Worm (Caenorhabditis elegans): ENCODE measurements around the gene bcmo-2.

bcmo-2 gene

DNA sequence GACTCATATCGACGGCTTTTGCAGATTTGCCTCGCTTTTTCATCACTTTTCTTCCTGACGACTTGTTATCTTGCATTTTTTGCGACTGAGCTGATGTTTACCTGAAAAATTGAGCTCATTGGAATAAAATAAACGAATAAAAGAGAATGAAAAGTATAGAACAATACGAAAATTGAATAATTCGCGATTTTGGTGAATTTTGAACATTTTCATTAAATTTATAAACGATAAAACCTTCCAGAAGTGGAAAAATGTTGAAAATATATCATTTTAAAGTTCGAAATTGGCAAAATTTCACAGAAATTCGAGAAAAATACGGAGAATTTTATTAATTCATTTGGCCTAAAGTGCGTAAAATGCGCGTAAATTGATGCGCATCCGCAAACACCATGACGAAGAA, 23.0 kb upstream of the bcmo-2 start, which contains the start of gene Y14H12B.2:
Y14H12B.2 (minus strand) TSS at position 101 of the 400 bp plus-strand sequence.
- TF ChIP-seq egrh-3 (GFP tag; IDR thresholded peaks at IDR 0.05) (no peak), madf-8 (GFP tag; conservative IDR thresholded peaks at IDR 0.05) (no peak), him-1 (tag; optimal IDR thresholded peaks at IDR 0.05) (no peak), D2030.7 (GFP tag; IDR thresholded peaks at IDR 0.05) (no peak), lsl-1 (GFP tag; optimal IDR thresholded peaks at IDR 0.05) (no peak), snpc-3.4 (tag; optimal IDR thresholded peaks at IDR 0.05) (no peak), hsf-1 (GFP tag; IDR thresholded peaks at IDR 0.05) (no peak), nfya-2 (GFP tag; IDR thresholded peaks at IDR 0.05) (no peak), T26A5.8 (tag; optimal IDR thresholded peaks at IDR 0.05) (no peak), lin-40 (tag; optimal IDR thresholded peaks at IDR 0.05) (no peak), C06A6.2 (GFP tag; conservative IDR thresholded peaks at IDR 0.05) (no peak), madf-3 (GFP tag; IDR thresholded peaks at IDR 0.05) (no peak), F37B4.10 (GFP tag; IDR thresholded peaks at IDR 0.05) (no peak), akir-1 (GFP tag; optimal IDR thresholded peaks at IDR 0.05) (no peak), let-526 (GFP tag; IDR thresholded peaks at IDR 0.05) (no peak), hmg-20 (GFP tag; IDR thresholded peaks at IDR 0.05) (no peak)

DNA sequence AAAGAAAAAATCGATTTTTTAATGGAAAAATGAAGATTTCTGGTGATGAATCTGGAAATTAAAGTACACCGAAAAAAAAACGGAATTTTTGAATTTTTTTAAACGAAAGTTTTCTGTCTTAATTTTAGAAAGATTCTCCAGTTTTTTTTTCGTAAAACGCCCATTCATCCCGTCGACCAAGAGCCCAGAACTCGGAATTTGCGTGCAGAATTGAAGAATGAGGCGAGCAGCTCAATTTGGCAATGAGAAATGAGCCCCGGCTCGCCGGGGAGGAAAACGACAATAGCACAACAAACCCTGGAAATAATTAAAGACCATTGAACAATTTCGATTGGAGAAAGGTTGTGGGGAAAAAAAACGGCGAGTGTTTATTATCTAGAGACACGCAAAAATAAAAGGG, 21.2 kb upstream of the bcmo-2 start:
- TF ChIP-seq chd-7 (tag; optimal IDR thresholded peaks at IDR 0.05) (peak; percentile 18), xnd-1 (tag; optimal IDR thresholded peaks at IDR 0.05) (peak; percentile 51), F49E8.2 (tag; optimal IDR thresholded peaks at IDR 0.05; ENCODE audit: insufficient read depth) (peak; percentile 2), F39B2.1 (GFP tag; IDR thresholded peaks at IDR 0.05) (peak; percentile 78; the same call in 1 of the 2 replicates), cebp-1 (GFP tag; IDR thresholded peaks at IDR 0.05) (no peak), cebp-1 (tag; optimal IDR thresholded peaks at IDR 0.05) (peak; percentile 11), B0336.3 (GFP tag; IDR thresholded peaks at IDR 0.05) (no peak; the same call in 1 of the 2 replicates), C17E4.6 (GFP tag; IDR thresholded peaks at IDR 0.05) (no peak), bed-1 (GFP tag; IDR thresholded peaks at IDR 0.05) (0 out of 2 replicates have a peak, but pooled peaks have one; percentile 72), ceh-100 (GFP tag; IDR thresholded peaks at IDR 0.05) (0 out of 2 replicates have a peak, but pooled peaks have one; percentile 23), him-1 (tag; optimal IDR thresholded peaks at IDR 0.05) (no peak), attf-6 (GFP tag; IDR thresholded peaks at IDR 0.05) (peak; percentile 74), lin-26 (GFP tag; IDR thresholded peaks at IDR 0.05) (peak; percentile 43; the same call in 1 of the 2 replicates), tlf-1 (GFP tag; optimal IDR thresholded peaks at IDR 0.05) (peak; percentile 18), egl-18 (GFP tag; IDR thresholded peaks at IDR 0.05) (no peak), tbp1 (GFP tag; optimal IDR thresholded peaks at IDR 0.05) (peak; percentile 39), C06A6.2 (GFP tag; conservative IDR thresholded peaks at IDR 0.05) (no peak), hsf-1 (GFP tag; IDR thresholded peaks at IDR 0.05) (peak; percentile 40; the same call in 1 of the 2 replicates), madf-6 (GFP tag; IDR thresholded peaks at IDR 0.05) (peak; percentile 65), ekl-4 (GFP tag; IDR thresholded peaks at IDR 0.05) (peak; percentile 86), pbrm-1 (GFP tag; IDR thresholded peaks at IDR 0.05) (0 out of 2 replicates have a peak, but pooled peaks have one; percentile 26), snpc-3.4 (tag; optimal IDR thresholded peaks at IDR 0.05) (peak; percentile 67), F57A8.1 (GFP tag; optimal IDR thresholded peaks at IDR 0.05) (no peak), madf-3 (GFP tag; IDR thresholded peaks at IDR 0.05) (0 out of 2 replicates have a peak, but pooled peaks have one; percentile 52), lsl-1 (GFP tag; optimal IDR thresholded peaks at IDR 0.05) (peak; percentile 29), snpc-1.1 (tag; optimal IDR thresholded peaks at IDR 0.05; ENCODE audit: insufficient read depth) (peak; percentile 2), ceh-40 (GFP tag; IDR thresholded peaks at IDR 0.05) (0 out of 2 replicates have a peak, but pooled peaks have one; percentile 15), ceh-58 (GFP tag; IDR thresholded peaks at IDR 0.05) (0 out of 2 replicates have a peak, but pooled peaks have one; percentile 59), unc-130 (GFP tag; optimal IDR thresholded peaks at IDR 0.05) (peak; percentile 54), ztf-18 (tag; optimal IDR thresholded peaks at IDR 0.05) (no peak), ama-1 (optimal IDR thresholded peaks at IDR 0.05) (no peak), ama-1 (GFP tag; optimal IDR thresholded peaks at IDR 0.05) (peak in 1 of 2 experiments; percentile 61), F33H1.4 (GFP tag; IDR thresholded peaks at IDR 0.05) (peak; percentile 33; the same call in 1 of the 2 replicates)

All from whole organism, young adult.